Fruit fly (Drosophila melanogaster): ENCODE measurements around the gene a10.

DNA sequence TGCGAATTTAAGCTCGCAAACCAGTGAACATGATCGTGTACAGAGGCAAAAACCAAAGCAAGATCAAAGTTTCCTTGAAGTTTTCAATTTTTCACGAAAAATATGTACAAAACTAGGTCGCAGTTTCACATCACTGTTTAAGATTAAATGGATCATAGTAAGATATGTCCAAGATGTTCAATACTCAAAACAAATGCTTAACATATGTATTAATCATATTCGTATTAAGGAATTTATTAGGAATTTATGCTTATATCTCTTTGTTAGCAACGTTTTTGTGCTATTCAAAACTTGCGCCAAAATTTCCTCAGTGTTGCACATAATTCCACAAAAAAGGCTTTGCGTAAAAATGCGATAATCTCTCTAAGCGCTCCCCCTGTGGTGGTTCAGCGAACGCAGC, 36.2 kb downstream of the a10 start:
- TF ChIP-seq Dfd (GFP tag; optimal IDR thresholded peaks at IDR 0.05) (no peak), Hr78 (GFP tag; optimal IDR thresholded peaks at IDR 0.05) (no peak)

All from whole organism, wandering third instar larva.